Worm (Caenorhabditis elegans): ENCODE results near the gene fis-2.

DNA sequence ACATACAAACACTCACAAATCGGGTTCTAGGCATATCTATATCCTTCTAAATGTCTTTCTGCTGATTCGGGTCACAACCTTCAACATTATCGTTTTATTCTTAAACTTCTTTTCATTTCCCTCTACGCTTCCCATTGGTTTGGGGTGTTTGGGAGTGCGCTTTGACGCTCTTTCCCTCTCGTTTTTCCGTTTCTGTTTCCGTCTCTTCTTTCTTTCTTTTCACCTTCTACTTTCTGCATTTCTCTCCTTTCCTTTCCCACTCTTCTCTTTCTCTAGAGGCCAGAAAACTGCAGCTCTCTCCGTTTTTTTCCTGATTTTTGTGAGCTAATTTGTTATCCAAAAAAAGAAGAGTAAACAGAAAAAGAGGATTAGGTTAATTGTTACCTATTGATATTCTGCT is 8.7 kb downstream of the fis-2 start:
- TF ChIP-seq hlh-17 (GFP tag; optimal IDR thresholded peaks at IDR 0.05; ENCODE audit: borderline replicate concordance) (no peak), pqm-1 (tag; optimal IDR thresholded peaks at IDR 0.05) (no peak), alr-1 (tag; optimal IDR thresholded peaks at IDR 0.05; ENCODE audit: borderline replicate concordance) (no peak)

Data from whole organism, L1 larva.